Worm (Caenorhabditis elegans): Measurements from ENCODE around the gene try-3.
A peak's percentile ranks its signal among the peaks of the same experiment; 100 is the strongest.

The try-3 gene

DNA sequence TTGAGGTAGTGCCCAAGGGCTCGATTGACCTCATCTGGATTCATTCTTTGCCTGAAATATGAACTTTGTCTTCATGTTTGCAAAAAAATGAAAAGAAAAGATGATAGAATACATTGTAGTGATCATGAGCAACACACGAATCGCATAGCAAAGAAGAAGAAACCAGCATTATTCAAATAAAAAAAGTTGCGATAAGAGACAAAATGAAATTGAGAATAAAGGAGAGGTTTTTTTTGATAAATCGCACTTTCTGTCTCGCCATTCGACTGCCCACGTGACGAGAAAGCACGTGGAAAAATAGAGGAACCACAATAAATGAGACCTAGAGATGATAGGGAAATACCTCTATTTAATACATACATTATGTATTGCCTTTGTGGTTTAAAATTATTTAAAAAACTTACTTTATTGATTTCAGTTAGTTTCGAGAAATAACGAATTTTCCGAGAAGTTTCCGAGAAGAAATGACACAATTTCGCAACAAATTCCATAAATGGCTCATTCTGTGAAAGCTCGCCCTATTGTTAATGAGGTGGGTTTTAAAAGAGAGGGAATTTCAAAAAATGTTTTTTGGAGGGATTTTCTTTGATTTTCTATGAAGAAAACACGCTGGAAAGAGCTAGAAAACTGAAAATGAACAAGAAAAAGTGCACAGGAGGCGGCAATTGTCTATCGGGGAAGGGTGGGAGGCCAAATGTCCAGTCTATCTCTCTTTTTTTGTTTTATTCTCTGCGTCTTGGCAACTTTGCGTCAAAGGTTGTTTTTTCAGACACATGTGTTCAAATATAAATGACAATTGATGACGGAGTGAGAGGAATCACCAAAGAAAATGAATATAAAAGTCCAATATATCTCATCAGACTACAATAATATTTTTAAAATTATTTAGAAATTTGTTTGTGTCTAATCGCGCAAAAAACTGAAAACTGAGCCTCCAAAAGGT is 1.3 kb upstream of the try-3 start, which contains the start of gene paqr-1 (continued):
- TF ChIP-seq pax-3 (tag; optimal IDR thresholded peaks at IDR 0.05), result no peak
- no peak for TF ChIP-seq ama-1 (optimal IDR thresholded peaks at IDR 0.05)
- TF ChIP-seq sox-4 (tag; optimal IDR thresholded peaks at IDR 0.05), result no peak
- TF ChIP-seq nhr-19 (GFP tag; conservative IDR thresholded peaks at IDR 0.05), result no peak; the same call in 1 of the 2 replicates
- no peak for TF ChIP-seq zag-1 (tag; optimal IDR thresholded peaks at IDR 0.05)
- TF ChIP-seq nhr-84 (tag; optimal IDR thresholded peaks at IDR 0.05), result no peak
- TF ChIP-seq zip-4 (GFP tag; optimal IDR thresholded peaks at IDR 0.05), result peak; percentile 63
- TF ChIP-seq ceh-90 (tag; optimal IDR thresholded peaks at IDR 0.05), result no peak
- TF ChIP-seq xbp-1 (tag; optimal IDR thresholded peaks at IDR 0.05), result no peak
- TF ChIP-seq vab-15 (tag; optimal IDR thresholded peaks at IDR 0.05), result no peak
- TF ChIP-seq ceh-88 (GFP tag; IDR thresholded peaks at IDR 0.05), result no peak
- peak; percentile 50 for TF ChIP-seq nhr-90 (tag; optimal IDR thresholded peaks at IDR 0.05; ENCODE audit: poor library complexity)

DNA sequence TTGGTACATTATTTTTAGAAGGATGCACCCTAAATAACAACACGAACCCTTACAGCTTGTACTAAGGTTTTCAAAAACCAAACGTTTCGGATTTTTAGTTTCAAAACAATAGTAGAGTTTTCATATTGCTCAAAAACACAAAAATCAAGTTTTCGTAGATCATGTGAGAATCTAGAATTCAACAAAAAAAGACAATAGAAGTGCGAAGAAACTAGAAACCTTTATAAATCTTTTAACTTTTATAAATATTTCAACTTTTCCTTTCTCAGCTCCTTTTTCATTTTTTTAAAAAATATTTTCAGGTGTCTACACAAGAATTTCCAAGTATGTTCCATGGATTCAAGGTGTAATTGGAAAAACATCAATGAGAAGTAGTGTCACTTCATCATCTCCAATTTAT is 3.5 kb downstream of the try-3 start, which contains the start of gene best-9:
Gene best-9, plus strand, starts transcription at position 301 of the 400 bp plus-strand sequence.
- TF ChIP-seq lsy-2 (tag; optimal IDR thresholded peaks at IDR 0.05) (no peak), unc-30 (tag; optimal IDR thresholded peaks at IDR 0.05) (no peak), C04F5.9 (tag; optimal IDR thresholded peaks at IDR 0.05) (no peak), xbp-1 (tag; optimal IDR thresholded peaks at IDR 0.05) (no peak), nhr-19 (GFP tag; conservative IDR thresholded peaks at IDR 0.05) (no peak), vab-15 (tag; optimal IDR thresholded peaks at IDR 0.05) (no peak), aha-1 (tag; optimal IDR thresholded peaks at IDR 0.05) (no peak), nhr-77 (tag; optimal IDR thresholded peaks at IDR 0.05) (no peak), pax-3 (tag; optimal IDR thresholded peaks at IDR 0.05) (no peak), elt-2 (tag; optimal IDR thresholded peaks at IDR 0.05) (no peak), tlp-1 (tag; optimal IDR thresholded peaks at IDR 0.05) (no peak), lin-39 (tag; optimal IDR thresholded peaks at IDR 0.05) (no peak), skn-1 (tag; optimal IDR thresholded peaks at IDR 0.05) (no peak), dsc-1 (tag; optimal IDR thresholded peaks at IDR 0.05) (no peak), alr-1 (tag; optimal IDR thresholded peaks at IDR 0.05; ENCODE audit: borderline replicate concordance) (no peak), mep-1 (tag; optimal IDR thresholded peaks at IDR 0.05) (no peak)

DNA sequence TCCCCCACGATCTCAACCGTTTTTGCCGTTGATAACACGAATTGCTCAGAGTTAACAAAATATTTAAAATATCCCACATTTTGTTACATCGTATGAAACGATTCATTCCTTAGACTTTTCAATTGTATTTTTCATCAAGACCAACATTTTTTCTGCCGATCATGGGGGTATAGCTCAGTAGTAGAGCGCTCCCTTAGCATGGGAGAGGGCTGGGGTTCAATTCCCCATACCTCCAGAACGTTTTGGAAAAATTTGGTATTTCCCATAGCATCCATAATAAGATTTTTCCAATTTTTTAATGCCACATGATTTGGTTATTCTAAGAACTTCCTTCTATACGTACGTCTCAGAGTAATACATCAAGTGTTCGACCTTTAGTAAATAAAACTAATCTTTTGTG is 5.1 kb downstream of the try-3 start:
- no peak for TF ChIP-seq nhr-85 (tag)
- no peak for TF ChIP-seq ceh-90 (tag; optimal IDR thresholded peaks at IDR 0.05)
- TF ChIP-seq lin-14 (GFP tag; optimal IDR thresholded peaks at IDR 0.05), result no peak
- no peak for TF ChIP-seq mdl-1 (tag; optimal IDR thresholded peaks at IDR 0.05)
- TF ChIP-seq pag-3 (tag; optimal IDR thresholded peaks at IDR 0.05; ENCODE audit: borderline replicate concordance, insufficient read depth), result no peak
- TF ChIP-seq nhr-71 (tag; optimal IDR thresholded peaks at IDR 0.05), result no peak
- no peak for TF ChIP-seq aha-1 (tag; optimal IDR thresholded peaks at IDR 0.05)
- TF ChIP-seq elt-2 (tag; optimal IDR thresholded peaks at IDR 0.05), result no peak
- no peak for TF ChIP-seq tlp-1 (tag; optimal IDR thresholded peaks at IDR 0.05)
- no peak for TF ChIP-seq lin-35 (GFP tag; optimal IDR thresholded peaks at IDR 0.05)
- TF ChIP-seq fkh-4 (tag; optimal IDR thresholded peaks at IDR 0.05; ENCODE audit: borderline replicate concordance), result no peak
- TF ChIP-seq unc-98 (GFP tag; IDR thresholded peaks at IDR 0.05), result no peak
- TF ChIP-seq unc-30 (tag; optimal IDR thresholded peaks at IDR 0.05), result no peak
- no peak for TF ChIP-seq sup-37 (GFP tag; optimal IDR thresholded peaks at IDR 0.05)

DNA sequence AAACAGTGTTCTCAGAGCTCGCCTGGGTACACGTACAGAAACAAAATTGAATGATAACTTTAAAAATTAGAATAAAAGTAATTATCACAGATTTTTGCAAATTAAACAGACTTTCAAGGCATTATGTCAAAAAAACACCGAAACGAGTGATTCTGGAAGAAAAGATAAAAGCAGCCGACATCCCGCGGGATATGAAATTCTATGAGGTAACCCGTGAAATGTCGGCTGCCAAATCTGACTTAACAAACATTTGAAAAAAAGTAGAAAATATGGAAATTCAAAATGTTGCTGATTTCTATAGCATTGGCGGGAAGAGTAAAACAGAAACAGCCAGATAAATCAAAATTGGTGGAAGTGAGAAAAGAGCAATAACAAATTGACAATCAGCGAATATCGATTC is 8.7 kb downstream of the try-3 start:
- no peak for TF ChIP-seq xbp-1 (tag; optimal IDR thresholded peaks at IDR 0.05)
- peak; percentile 13 for TF ChIP-seq snpc-4 (tag; optimal IDR thresholded peaks at IDR 0.05)
- TF ChIP-seq ces-1 (GFP tag; optimal IDR thresholded peaks at IDR 0.05), result no peak
